Fruit fly (Drosophila melanogaster) whole organism: Measurements from ENCODE around the gene nebu.

ENCODE experiments used
- CG8478 ChIP-seq: fragments of >200 bp; optimal IDR thresholded peaks from 2 replicates; lab custom pipeline; 2018; ENCODE audit warnings: inconsistent platforms
- Dll ChIP-seq: fragments of >200 bp; optimal IDR thresholded peaks from 2 replicates; lab custom pipeline; 2017
- EcR ChIP-seq, 2 experiments: fragments of >200 bp; optimal IDR thresholded peaks; 2 replicates each; lab custom pipeline; 2017; ENCODE audit warnings: missing biosample characterization in 2 of 2, missing genetic modification characterization in 2 of 2, missing genetic modification reagents in 2 of 2
- pan ChIP-seq: fragments of >200 bp; optimal IDR thresholded peaks from 2 replicates; lab custom pipeline; 2017
- psq ChIP-seq: fragments of >200 bp; optimal IDR thresholded peaks from 2 replicates; lab custom pipeline; 2017
- usp ChIP-seq: fragments of >200 bp; optimal IDR thresholded peaks from 2 replicates; lab custom pipeline; 2017; ENCODE audit warnings: missing biosample characterization, missing genetic modification characterization, mixed read lengths

The nebu gene

dm6 chr3L:12843056-12843799 is at the start of gene nebu:
nebu (minus strand) TSS chr3L:12843106.
- TF ChIP-seq usp (no peak), Dll (no peak), psq (lab: Kevin White, UChicago) (no peak), EcR (GFP tag; optimal IDR thresholded peaks at IDR 0.05; lab: Kevin White, UChicago) (no peak), CG8478 (lab: Kevin White, UChicago) (no peak), pan (lab: Kevin White, UChicago) (no peak)

dm6 chr3L:12889353-12889820 is 46.5 kb upstream of the nebu start, which contains the start of gene CG43894:
CG43894 (plus strand) TSS chr3L:12889770.
- no peak for TF ChIP-seq pan (lab: Kevin White, UChicago)
- TF ChIP-seq psq (lab: Kevin White, UChicago) = no peak
- no peak for TF ChIP-seq usp
- no peak for TF ChIP-seq CG8478 (lab: Kevin White, UChicago)
- TF ChIP-seq Dll = no peak
- no peak for TF ChIP-seq EcR (GFP tag; optimal IDR thresholded peaks at IDR 0.05; lab: Kevin White, UChicago)

dm6 chr3L:12884680-12885079 is 41.8 kb upstream of the nebu start, which contains the start of gene CG14120:
CG14120 (plus strand) TSS chr3L:12885039.
- TF ChIP-seq CG8478 (lab: Kevin White, UChicago) = no peak
- no peak for TF ChIP-seq Dll
- TF ChIP-seq EcR (GFP tag; optimal IDR thresholded peaks at IDR 0.05; lab: Kevin White, UChicago) = no peak
- TF ChIP-seq psq (lab: Kevin White, UChicago) = no peak
- TF ChIP-seq usp = no peak

dm6 chr3L:12874211-12874610 is 31.3 kb upstream of the nebu start:
- no peak for TF ChIP-seq EcR (GFP tag; optimal IDR thresholded peaks at IDR 0.05; lab: Kevin White, UChicago)
- no peak for TF ChIP-seq usp
- no peak for TF ChIP-seq CG8478 (lab: Kevin White, UChicago)
- no peak for TF ChIP-seq pan (lab: Kevin White, UChicago)

- TF ChIP-seq usp = no peak
- no peak for TF ChIP-seq psq (lab: Kevin White, UChicago)
- TF ChIP-seq Dll = no peak
- TF ChIP-seq CG8478 (lab: Kevin White, UChicago) = no peak
- no peak for TF ChIP-seq pan (lab: Kevin White, UChicago)
- TF ChIP-seq EcR (GFP tag; optimal IDR thresholded peaks at IDR 0.05; lab: Kevin White, UChicago) = no peak
These were observed 25.1 kb upstream of the nebu start for dm6 chr3L:12867956-12868443.

dm6 chr3L:12864472-12864871 is 21.6 kb upstream of the nebu start:
- TF ChIP-seq usp (no peak), Dll (no peak), psq (lab: Kevin White, UChicago) (no peak), EcR (GFP tag; optimal IDR thresholded peaks at IDR 0.05; lab: Kevin White, UChicago) (no peak), pan (lab: Kevin White, UChicago) (no peak), CG8478 (lab: Kevin White, UChicago) (no peak)

- no peak for TF ChIP-seq EcR (GFP tag; optimal IDR thresholded peaks at IDR 0.05; lab: Kevin White, UChicago)
- TF ChIP-seq Dll = no peak
- TF ChIP-seq pan (lab: Kevin White, UChicago) = no peak
- no peak for TF ChIP-seq psq (lab: Kevin White, UChicago)
- no peak for TF ChIP-seq CG8478 (lab: Kevin White, UChicago)
- TF ChIP-seq usp = no peak
These were observed 19.9 kb upstream of the nebu start, which contains the start of gene CG10943 for dm6 chr3L:12862820-12863219. CG10943 (minus strand) TSS chr3L:12862920.

dm6 chr3L:12861255-12861899 is 18.5 kb upstream of the nebu start, which contains the start of gene CG32107:
CG32107 (minus strand) TSS chr3L:12861305.
- no peak for TF ChIP-seq pan (lab: Kevin White, UChicago)

- TF ChIP-seq Dll (no peak), pan (lab: Kevin White, UChicago) (no peak), usp (no peak), psq (lab: Kevin White, UChicago) (no peak), CG8478 (lab: Kevin White, UChicago) (no peak), EcR (GFP tag; optimal IDR thresholded peaks at IDR 0.05; lab: Kevin White, UChicago) (no peak)
These were observed 14.7 kb upstream of the nebu start for dm6 chr3L:12857553-12858122.

- TF ChIP-seq usp (no peak), pan (lab: Kevin White, UChicago) (no peak), CG8478 (lab: Kevin White, UChicago) (no peak), EcR (GFP tag; optimal IDR thresholded peaks at IDR 0.05; lab: Kevin White, UChicago) (no peak), psq (lab: Kevin White, UChicago) (no peak), Dll (no peak)
These were observed 10.5 kb upstream of the nebu start, which contains the start of gene Ent3 for dm6 chr3L:12853423-12853822. Ent3 (plus strand) TSS chr3L:12853646.

- TF ChIP-seq pan (lab: Kevin White, UChicago) (no peak), psq (lab: Kevin White, UChicago) (no peak), usp (no peak), CG8478 (lab: Kevin White, UChicago) (no peak), EcR (GFP tag; optimal IDR thresholded peaks at IDR 0.05; lab: Kevin White, UChicago) (no peak), Dll (no peak)
These were observed 7.0 kb upstream of the nebu start, which contains the start of the genes CG10948 and Wbp2 for dm6 chr3L:12849867-12850301. CG10948 (minus strand) TSS chr3L:12850117. Wbp2 (plus strand) TSS chr3L:12850165.
